Fruit fly (Drosophila melanogaster): ENCODE measurements around the gene CG10651.
A peak's percentile ranks its signal among the peaks of the same experiment; 100 is the strongest.

- peak; percentile 6 for TF ChIP-seq psq (GFP tag; optimal IDR thresholded peaks at IDR 0.05)
- no peak for TF ChIP-seq GATAd (GFP tag; optimal IDR thresholded peaks at IDR 0.05)
- no peak for TF ChIP-seq Abd-B (GFP tag; optimal IDR thresholded peaks at IDR 0.05)
- TF ChIP-seq usp (GFP tag; optimal IDR thresholded peaks at IDR 0.05): no peak
- TF ChIP-seq Myc (optimal IDR thresholded peaks at IDR 0.05): no peak
- no peak for TF ChIP-seq Hr83 (GFP tag; optimal IDR thresholded peaks at IDR 0.05; ENCODE audit: poor library complexity, severe bottlenecking)
- no peak for TF ChIP-seq Hr78 (GFP tag; optimal IDR thresholded peaks at IDR 0.05)
- no peak for TF ChIP-seq lola (GFP tag; optimal IDR thresholded peaks at IDR 0.05)
- no peak for TF ChIP-seq dsf (GFP tag; optimal IDR thresholded peaks at IDR 0.05; ENCODE audit: borderline replicate concordance)
- no peak for TF ChIP-seq Rel (GFP tag; optimal IDR thresholded peaks at IDR 0.05)
- TF ChIP-seq Rel (tag; optimal IDR thresholded peaks at IDR 0.05): peak; percentile 91
- peak in 1 of 2 experiments; percentile 52 for TF ChIP-seq foxo (GFP tag; optimal IDR thresholded peaks at IDR 0.05)
- no peak for TF ChIP-seq dl (GFP tag; optimal IDR thresholded peaks at IDR 0.05; ENCODE audit: insufficient read depth in 1 of 2, partially characterized antibody in 2 of 2)
- TF ChIP-seq fru (GFP tag; optimal IDR thresholded peaks at IDR 0.05): no peak
- TF ChIP-seq Vsx2 (GFP tag; optimal IDR thresholded peaks at IDR 0.05; ENCODE audit: partially characterized antibody): no peak
Measured at dm6 chr2L:20097105-20097631, 37.6 kb downstream of the CG10651 start, which contains the start of the genes mRpS18B and Kua.
